Worm (Caenorhabditis elegans): ENCODE measurements around the gene F27E5.5.

The F27E5.5 gene

ce11 chrII:10105604-10106003, 26.1 kb downstream of the F27E5.5 start, which contains the start of gene ZK945.4:
Gene ZK945.4, minus strand, starts transcription at chrII:10105704.
- TF ChIP-seq fos-1 (tag; optimal IDR thresholded peaks at IDR 0.05) (no peak), fkh-10 (GFP tag; optimal IDR thresholded peaks at IDR 0.05) (no peak), mdl-1 (tag; optimal IDR thresholded peaks at IDR 0.05) (no peak), ztf-4 (tag; optimal IDR thresholded peaks at IDR 0.05) (no peak), unc-39 (tag; optimal IDR thresholded peaks at IDR 0.05) (no peak), lin-39 (tag; optimal IDR thresholded peaks at IDR 0.05) (no peak), ceh-28 (tag; optimal IDR thresholded peaks at IDR 0.05) (no peak)

- no peak for TF ChIP-seq nhr-11 (tag; optimal IDR thresholded peaks at IDR 0.05)
- no peak for TF ChIP-seq nhr-77 (tag; optimal IDR thresholded peaks at IDR 0.05)
- no peak for TF ChIP-seq mdl-1 (tag; optimal IDR thresholded peaks at IDR 0.05)
- no peak for TF ChIP-seq ceh-28 (tag; optimal IDR thresholded peaks at IDR 0.05)
- TF ChIP-seq nhr-12 (tag; optimal IDR thresholded peaks at IDR 0.05) = no peak
- no peak for TF ChIP-seq ceh-82 (tag; optimal IDR thresholded peaks at IDR 0.05)
Measured at ce11 chrII:10103212-10103611, 28.4 kb downstream of the F27E5.5 start.

- TF ChIP-seq nfya-1 (tag; optimal IDR thresholded peaks at IDR 0.05; ENCODE audit: insufficient read depth) = peak; percentile 75
- peak; percentile 6 for TF ChIP-seq elt-2 (tag; optimal IDR thresholded peaks at IDR 0.05)
- no peak for TF ChIP-seq nhr-25 (tag; optimal IDR thresholded peaks at IDR 0.05)
- peak; percentile 97 for TF ChIP-seq skn-1 (tag; optimal IDR thresholded peaks at IDR 0.05)
- no peak for TF ChIP-seq snpc-4 (tag; optimal IDR thresholded peaks at IDR 0.05)
- peak; percentile 32 for TF ChIP-seq nhr-23 (tag; optimal IDR thresholded peaks at IDR 0.05)
- peak; percentile 61 for TF ChIP-seq lin-15B (tag; optimal IDR thresholded peaks at IDR 0.05)
- peak; percentile 70 for TF ChIP-seq pha-4 (tag; optimal IDR thresholded peaks at IDR 0.05)
- peak; percentile 62 for TF ChIP-seq R02D3.7 (tag; optimal IDR thresholded peaks at IDR 0.05)
- TF ChIP-seq nhr-11 (tag; optimal IDR thresholded peaks at IDR 0.05) = no peak
- TF ChIP-seq ceh-28 (tag; optimal IDR thresholded peaks at IDR 0.05) = no peak
- TF ChIP-seq elt-3 (tag; optimal IDR thresholded peaks at IDR 0.05) = no peak
Measured at ce11 chrII:10099804-10100360, 31.8 kb downstream of the F27E5.5 start, which contains the start of the genes pas-7 and puf-12. Gene pas-7, minus strand, starts transcription at chrII:10099854. Gene puf-12, plus strand, starts transcription at chrII:10100310.

ce11 chrII:10099072-10099471, 32.6 kb downstream of the F27E5.5 start:
- TF ChIP-seq skn-1 (tag; optimal IDR thresholded peaks at IDR 0.05) = no peak
- TF ChIP-seq ama-1 (optimal IDR thresholded peaks at IDR 0.05) = no peak
- no peak for TF ChIP-seq lin-39 (tag; optimal IDR thresholded peaks at IDR 0.05)
- no peak for TF ChIP-seq ceh-28 (tag; optimal IDR thresholded peaks at IDR 0.05)
- no peak for TF ChIP-seq nhr-67 (tag; optimal IDR thresholded peaks at IDR 0.05)
- TF ChIP-seq mml-1 (tag; optimal IDR thresholded peaks at IDR 0.05) = no peak
- TF ChIP-seq nhr-43 (tag; optimal IDR thresholded peaks at IDR 0.05; ENCODE audit: poor library complexity, severe bottlenecking) = no peak
- TF ChIP-seq mdl-1 (tag; optimal IDR thresholded peaks at IDR 0.05) = no peak
- no peak for TF ChIP-seq nhr-28 (tag; optimal IDR thresholded peaks at IDR 0.05)
- no peak for TF ChIP-seq eor-1 (tag; optimal IDR thresholded peaks at IDR 0.05)
- TF ChIP-seq ztf-4 (tag; optimal IDR thresholded peaks at IDR 0.05) = no peak
- no peak for TF ChIP-seq egl-27 (tag; optimal IDR thresholded peaks at IDR 0.05)
- no peak for TF ChIP-seq elt-3 (tag; optimal IDR thresholded peaks at IDR 0.05)
- no peak for TF ChIP-seq elt-1 (tag; optimal IDR thresholded peaks at IDR 0.05)
- no peak for TF ChIP-seq tbx-2 (tag; optimal IDR thresholded peaks at IDR 0.05)
- no peak for TF ChIP-seq unc-39 (tag; optimal IDR thresholded peaks at IDR 0.05)

ce11 chrII:10098428-10098827, 33.2 kb downstream of the F27E5.5 start:
- TF ChIP-seq nhr-43 (tag; optimal IDR thresholded peaks at IDR 0.05; ENCODE audit: poor library complexity, severe bottlenecking) = no peak

- peak; percentile 81 for TF ChIP-seq elt-2 (tag; optimal IDR thresholded peaks at IDR 0.05)
- no peak for TF ChIP-seq nhr-76 (tag; optimal IDR thresholded peaks at IDR 0.05)
- peak; percentile 60 for TF ChIP-seq pqm-1 (tag; optimal IDR thresholded peaks at IDR 0.05)
Measured at ce11 chrII:10095224-10095623, 36.4 kb downstream of the F27E5.5 start.

All from whole organism, L3 larva.